Worm (Caenorhabditis elegans): Measurements from ENCODE around the gene mxl-2.
"Not testable (repeated sequence)": the region's sequence is repeated elsewhere in the genome, so short reads cannot be mapped to it uniquely, and the experiment has no call there.

mxl-2 gene

ce11 chrIII:235115-235514 lies 47.2 kb upstream of the mxl-2 start (continued):
- TF ChIP-seq atf-7 (tag; optimal IDR thresholded peaks at IDR 0.05) (no peak), snpc-1.3 (tag; optimal IDR thresholded peaks at IDR 0.05; ENCODE audit: insufficient read depth) (peak; percentile 59), ztf-28 (GFP tag; IDR thresholded peaks at IDR 0.05) (no peak), rec-8 (tag; optimal IDR thresholded peaks at IDR 0.05) (no peak), zfh-2 (GFP tag; conservative IDR thresholded peaks at IDR 0.05) (no peak), ztf-3 (GFP tag; optimal IDR thresholded peaks at IDR 0.05) (no peak), egl-18 (GFP tag; IDR thresholded peaks at IDR 0.05) (no peak), ZK185.1 (tag; optimal IDR thresholded peaks at IDR 0.05; ENCODE audit: poor library complexity, severe bottlenecking) (no peak), dox-1 (GFP tag; IDR thresholded peaks at IDR 0.05) (no peak), nfya-1 (tag; optimal IDR thresholded peaks at IDR 0.05; ENCODE audit: borderline replicate concordance, insufficient read depth) (no peak), B0336.3 (GFP tag; IDR thresholded peaks at IDR 0.05) (peak; percentile 75), D2030.7 (GFP tag; IDR thresholded peaks at IDR 0.05) (peak; percentile 86), rpc-1 (optimal IDR thresholded peaks at IDR 0.05) (no peak), rpc-1 (tag; optimal IDR thresholded peaks at IDR 0.05) (no peak), ztf-25 (GFP tag; IDR thresholded peaks at IDR 0.05) (no peak), C17E4.6 (GFP tag; IDR thresholded peaks at IDR 0.05) (no peak), nfya-2 (GFP tag; IDR thresholded peaks at IDR 0.05) (no peak), lag-1 (GFP tag; IDR thresholded peaks at IDR 0.05) (no peak), K12H6.12 (tag; optimal IDR thresholded peaks at IDR 0.05) (peak; percentile 42), F49E8.2 (tag; optimal IDR thresholded peaks at IDR 0.05; ENCODE audit: insufficient read depth) (peak; percentile 46), bed-1 (GFP tag; IDR thresholded peaks at IDR 0.05) (no peak), attf-6 (GFP tag; IDR thresholded peaks at IDR 0.05) (no peak), Y67H2A.10 (GFP tag; conservative IDR thresholded peaks at IDR 0.05) (no peak), hmg-1.2 (GFP tag; IDR thresholded peaks at IDR 0.05) (peak; percentile 93), ceh-79 (tag; optimal IDR thresholded peaks at IDR 0.05) (no peak), madf-3 (GFP tag; IDR thresholded peaks at IDR 0.05) (no peak), mes-4 (tag; optimal IDR thresholded peaks at IDR 0.05) (no peak), nhr-27 (tag; optimal IDR thresholded peaks at IDR 0.05) (no peak), aptf-2 (GFP tag; conservative IDR thresholded peaks at IDR 0.05) (no peak), somi-1 (GFP tag; optimal IDR thresholded peaks at IDR 0.05) (no peak), Y95B8A.8 (GFP tag; IDR thresholded peaks at IDR 0.05) (no peak)

- TF ChIP-seq dox-1 (GFP tag; IDR thresholded peaks at IDR 0.05), result peak; percentile 58
- peak; percentile 48; the same call in 1 of the 2 replicates for TF ChIP-seq rcor-1 (GFP tag; IDR thresholded peaks at IDR 0.05)
- 0 out of 2 replicates have a peak, but pooled peaks have one; percentile 14 for TF ChIP-seq F33H1.4 (GFP tag; IDR thresholded peaks at IDR 0.05)
- TF ChIP-seq mcd-1 (GFP tag; IDR thresholded peaks at IDR 0.05), result 0 out of 2 replicates have a peak, but pooled peaks have one; percentile 20
- TF ChIP-seq hsf-1 (GFP tag; IDR thresholded peaks at IDR 0.05), result peak; percentile 47; the same call in 1 of the 2 replicates
- peak; percentile 32 for TF ChIP-seq B0261.1 (tag; optimal IDR thresholded peaks at IDR 0.05)
- TF ChIP-seq egl-44 (GFP tag; IDR thresholded peaks at IDR 0.05), result peak; percentile 84
- TF ChIP-seq D2030.7 (GFP tag; IDR thresholded peaks at IDR 0.05), result peak; percentile 86
- TF ChIP-seq hmg-1.2 (GFP tag; IDR thresholded peaks at IDR 0.05), result peak; percentile 38; the same call in 1 of the 2 replicates
- peak; percentile 34 for TF ChIP-seq tbp1 (GFP tag; optimal IDR thresholded peaks at IDR 0.05)
- TF ChIP-seq madf-6 (GFP tag; IDR thresholded peaks at IDR 0.05), result peak; percentile 66
- not testable (repeated sequence) for TF ChIP-seq rpc-1 (optimal IDR thresholded peaks at IDR 0.05)
- TF ChIP-seq rpc-1 (tag; optimal IDR thresholded peaks at IDR 0.05), result peak; percentile 46
- TF ChIP-seq lin-26 (GFP tag; IDR thresholded peaks at IDR 0.05), result peak; percentile 94
- TF ChIP-seq bed-1 (GFP tag; IDR thresholded peaks at IDR 0.05), result 0 out of 2 replicates have a peak, but pooled peaks have one; percentile 82
- peak; percentile 70; the same call in 1 of the 2 replicates for TF ChIP-seq F37B4.10 (GFP tag; IDR thresholded peaks at IDR 0.05)
- 0 out of 2 replicates have a peak, but pooled peaks have one; percentile 51 for TF ChIP-seq ceh-58 (GFP tag; IDR thresholded peaks at IDR 0.05)
- 0 out of 2 replicates have a peak, but pooled peaks have one; percentile 36 for TF ChIP-seq Y53G8AR.9 (GFP tag; conservative IDR thresholded peaks at IDR 0.05)
These were observed 45.0 kb upstream of the mxl-2 start for ce11 chrIII:232918-233317.
